Worm (Caenorhabditis elegans) whole organism, mixed stage, embryonic: ENCODE measurements around the gene F52E1.14.

Experiments used
- lin-13 ChIP-seq: fragments of 150-350 bp; optimal IDR thresholded peaks from 2 replicates; lab custom pipeline; 2014; ENCODE audit warnings: missing biosample characterization, missing genetic modification characterization
- lsy-2 ChIP-seq: fragments of 150-350 bp; optimal IDR thresholded peaks from 2 replicates; lab custom pipeline; 2014; ENCODE audit warnings: missing biosample characterization, missing genetic modification characterization
- nhr-237 ChIP-seq: fragments of 150-350 bp; optimal IDR thresholded peaks from 2 replicates; lab custom pipeline; 2014; ENCODE audit warnings: missing biosample characterization, missing genetic modification characterization
- nhr-76 ChIP-seq: sonication (generic microtip); optimal IDR thresholded peaks from 2 replicates; lab custom pipeline; 2017; ENCODE audit warnings: missing biosample characterization, missing genetic modification characterization
- sem-2 ChIP-seq: fragments of 200-800 bp; sonication (Bioruptor generic); optimal IDR thresholded peaks from 2 replicates; lab custom pipeline; 2018; ENCODE audit warnings: mild to moderate bottlenecking, missing genetic modification characterization, missing compliant biosample characterization
- snpc-4 ChIP-seq: fragments of 150-350 bp; optimal IDR thresholded peaks from 2 replicates; lab custom pipeline; 2014; ENCODE audit warnings: missing biosample characterization, missing genetic modification characterization
- tbx-8 ChIP-seq: fragments of 200-800 bp; sonication (Bioruptor generic); optimal IDR thresholded peaks from 2 replicates; lab custom pipeline; 2018; ENCODE audit warnings: mild to moderate bottlenecking, missing genetic modification characterization, moderate library complexity, missing compliant biosample characterization
- unc-39 ChIP-seq: fragments of 150-350 bp; optimal IDR thresholded peaks from 2 replicates; lab custom pipeline; 2014; ENCODE audit warnings: missing biosample characterization, missing genetic modification characterization

ce11 chrV:8351371-8351770 lies 32.4 kb upstream of the F52E1.14 start, which contains the start of gene srsx-22:
- TF ChIP-seq lin-13 (tag; lab: Kevin White, UChicago), result no peak
- TF ChIP-seq sem-2 (GFP tag; lab: Kevin White, UChicago), result no peak
- no peak for TF ChIP-seq nhr-76 (tag; lab: Kevin White, UChicago)
- no peak for TF ChIP-seq unc-39 (tag; lab: Kevin White, UChicago)
- TF ChIP-seq lsy-2 (tag; lab: Kevin White, UChicago), result no peak
- no peak for TF ChIP-seq nhr-237
- TF ChIP-seq snpc-4 (tag; lab: Kevin White, UChicago), result no peak
- no peak for TF ChIP-seq tbx-8 (GFP tag; lab: Kevin White, UChicago)
